Worm (Caenorhabditis elegans): Measurements from ENCODE around the gene str-37.

The str-37 gene

DNA sequence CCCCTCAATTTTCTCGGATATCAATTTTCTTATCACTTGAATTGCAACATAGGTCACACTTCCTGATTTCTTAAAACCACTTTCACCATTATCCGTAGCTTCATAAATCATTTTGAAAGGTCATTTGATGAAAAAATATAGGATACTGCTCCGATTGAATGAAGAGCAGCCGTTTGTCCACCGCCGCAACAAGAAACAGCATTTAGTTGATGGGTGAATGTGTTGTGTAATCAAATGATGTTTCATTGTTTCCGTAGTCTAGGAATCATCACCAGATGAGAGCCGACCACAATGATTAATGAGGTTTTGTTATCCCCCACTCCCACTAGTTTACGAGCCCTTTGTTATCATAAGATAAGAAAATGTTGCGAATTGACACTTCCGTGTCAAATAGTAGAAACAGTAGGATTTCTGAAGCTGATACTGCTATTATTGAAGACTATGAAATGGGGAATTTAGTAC, 18.3 kb downstream of the str-37 start, which contains the start of gene twk-43:
Gene twk-43 (plus strand): TSS at position 412 of the 462 bp plus-strand sequence.
- TF ChIP-seq ztf-23 (GFP tag; IDR thresholded peaks at IDR 0.05): no peak
- no peak for TF ChIP-seq med-1 (GFP tag; optimal IDR thresholded peaks at IDR 0.05; ENCODE audit: insufficient read depth)
- no peak for TF ChIP-seq cog-1 (tag; optimal IDR thresholded peaks at IDR 0.05)
- TF ChIP-seq tab-1 (GFP tag; IDR thresholded peaks at IDR 0.05): no peak
- TF ChIP-seq ztf-29 (GFP tag; IDR thresholded peaks at IDR 0.05): no peak
- no peak for TF ChIP-seq T22C8.4 (GFP tag; IDR thresholded peaks at IDR 0.05)
- no peak for TF ChIP-seq klf-2 (GFP tag; conservative IDR thresholded peaks at IDR 0.05)
- no peak for TF ChIP-seq ref-1 (GFP tag; conservative IDR thresholded peaks at IDR 0.05)
- no peak for TF ChIP-seq flt-1 (GFP tag; IDR thresholded peaks at IDR 0.05)

DNA sequence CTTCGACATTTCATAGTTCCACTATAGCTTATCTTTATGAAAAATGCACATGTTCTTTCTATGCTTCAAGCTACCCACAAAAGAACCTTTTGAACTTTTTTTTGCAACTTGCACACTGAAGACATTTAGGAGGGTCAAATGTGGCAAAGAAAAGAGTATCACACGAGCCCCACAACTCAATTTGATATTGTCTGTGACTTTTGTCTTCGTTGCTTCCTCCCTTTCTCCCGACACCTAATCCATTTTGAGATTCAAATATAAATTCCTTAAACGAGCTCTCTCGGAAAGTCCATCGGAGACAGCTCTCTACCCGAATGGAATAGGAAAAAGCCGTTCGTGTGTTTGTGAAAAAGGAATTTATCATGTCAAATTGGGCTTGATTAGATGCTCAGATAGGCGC, 22.7 kb downstream of the str-37 start:
- TF ChIP-seq ztf-23 (GFP tag; IDR thresholded peaks at IDR 0.05) (no peak), ref-1 (GFP tag; conservative IDR thresholded peaks at IDR 0.05) (no peak), ztf-29 (GFP tag; IDR thresholded peaks at IDR 0.05) (no peak)

DNA sequence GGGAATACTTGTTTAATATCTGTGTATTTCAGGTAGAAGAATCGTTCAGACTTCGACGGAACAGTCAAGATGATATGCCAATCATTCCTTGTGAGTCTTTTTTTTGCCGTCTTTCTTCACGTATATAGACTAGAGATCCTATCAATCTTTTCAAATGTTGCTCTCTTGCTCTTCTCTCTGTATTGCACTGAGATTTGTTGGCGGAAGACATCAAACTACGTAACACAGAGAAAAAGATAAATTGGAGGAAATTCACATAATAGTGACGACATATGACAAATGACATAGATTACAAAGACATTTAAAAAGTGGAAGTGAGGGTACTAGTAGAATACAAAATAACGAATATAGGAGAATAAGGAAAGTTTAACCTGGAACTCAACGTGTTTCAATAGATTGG, 24.2 kb downstream of the str-37 start:
- TF ChIP-seq klf-2 (GFP tag; conservative IDR thresholded peaks at IDR 0.05) (no peak), ztf-29 (GFP tag; IDR thresholded peaks at IDR 0.05) (no peak), ref-1 (GFP tag; conservative IDR thresholded peaks at IDR 0.05) (no peak)

DNA sequence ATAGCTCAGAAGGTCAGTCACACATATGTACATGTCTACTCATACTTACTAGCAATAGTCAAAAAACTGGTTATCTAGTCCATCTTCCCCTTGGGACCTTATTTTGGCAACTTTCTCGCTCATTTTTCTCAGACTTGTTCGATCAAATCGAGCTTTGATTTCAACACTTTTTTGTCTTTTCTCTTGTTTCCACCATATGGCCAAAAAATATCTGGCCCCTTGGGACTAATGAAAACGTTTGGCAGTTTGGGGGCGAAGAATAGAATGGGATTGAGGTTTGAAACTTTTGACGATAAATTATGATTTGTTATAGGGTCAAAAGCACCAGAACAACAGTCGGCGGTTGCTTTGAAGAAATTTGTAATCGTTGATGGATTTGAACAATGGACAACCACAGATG, 24.9 kb downstream of the str-37 start:
- TF ChIP-seq cog-1 (tag; optimal IDR thresholded peaks at IDR 0.05) (no peak), T22C8.4 (GFP tag; IDR thresholded peaks at IDR 0.05) (no peak), flt-1 (GFP tag; IDR thresholded peaks at IDR 0.05) (no peak)

ce11 chrV:13356210-13356609, 28.6 kb downstream of the str-37 start:
- TF ChIP-seq tab-1 (GFP tag; IDR thresholded peaks at IDR 0.05) (no peak), med-1 (GFP tag; optimal IDR thresholded peaks at IDR 0.05; ENCODE audit: insufficient read depth) (no peak), T22C8.4 (GFP tag; IDR thresholded peaks at IDR 0.05) (no peak), ztf-23 (GFP tag; IDR thresholded peaks at IDR 0.05) (no peak), cog-1 (tag; optimal IDR thresholded peaks at IDR 0.05) (no peak), flt-1 (GFP tag; IDR thresholded peaks at IDR 0.05) (no peak), klf-2 (GFP tag; conservative IDR thresholded peaks at IDR 0.05) (no peak), ref-1 (GFP tag; conservative IDR thresholded peaks at IDR 0.05) (no peak), ztf-29 (GFP tag; IDR thresholded peaks at IDR 0.05) (no peak)

- TF ChIP-seq cog-1 (tag; optimal IDR thresholded peaks at IDR 0.05) (no peak), klf-2 (GFP tag; conservative IDR thresholded peaks at IDR 0.05) (no peak), ztf-23 (GFP tag; IDR thresholded peaks at IDR 0.05) (no peak), flt-1 (GFP tag; IDR thresholded peaks at IDR 0.05) (no peak), tab-1 (GFP tag; IDR thresholded peaks at IDR 0.05) (no peak), ztf-29 (GFP tag; IDR thresholded peaks at IDR 0.05) (no peak), ref-1 (GFP tag; conservative IDR thresholded peaks at IDR 0.05) (no peak), T22C8.4 (GFP tag; IDR thresholded peaks at IDR 0.05) (no peak), med-1 (GFP tag; optimal IDR thresholded peaks at IDR 0.05; ENCODE audit: insufficient read depth) (no peak)
Observed at ce11 chrV:13357652-13358281, 30.2 kb downstream of the str-37 start, which contains the start of gene F32H5.1. TSS of gene F32H5.1 (minus strand) at chrV:13358037.

- no peak for TF ChIP-seq ref-1 (GFP tag; conservative IDR thresholded peaks at IDR 0.05)
- no peak for TF ChIP-seq med-1 (GFP tag; optimal IDR thresholded peaks at IDR 0.05; ENCODE audit: insufficient read depth)
- TF ChIP-seq ztf-29 (GFP tag; IDR thresholded peaks at IDR 0.05): no peak
- TF ChIP-seq tab-1 (GFP tag; IDR thresholded peaks at IDR 0.05): no peak
- TF ChIP-seq ztf-23 (GFP tag; IDR thresholded peaks at IDR 0.05): no peak
Observed at ce11 chrV:13358823-13359592, 31.4 kb downstream of the str-37 start, which contains the start of gene F32H5.3. TSS of gene F32H5.3 (plus strand) at chrV:13359335.

ce11 chrV:13360254-13360653, 32.7 kb downstream of the str-37 start, which contains the start of gene F32H5.4:
TSS of gene F32H5.4 (plus strand) at chrV:13360554.
- TF ChIP-seq T22C8.4 (GFP tag; IDR thresholded peaks at IDR 0.05) (no peak), cog-1 (tag; optimal IDR thresholded peaks at IDR 0.05) (no peak), ztf-23 (GFP tag; IDR thresholded peaks at IDR 0.05) (no peak), tab-1 (GFP tag; IDR thresholded peaks at IDR 0.05) (no peak), flt-1 (GFP tag; IDR thresholded peaks at IDR 0.05) (no peak), ref-1 (GFP tag; conservative IDR thresholded peaks at IDR 0.05) (no peak), ztf-29 (GFP tag; IDR thresholded peaks at IDR 0.05) (no peak), klf-2 (GFP tag; conservative IDR thresholded peaks at IDR 0.05) (no peak), med-1 (GFP tag; optimal IDR thresholded peaks at IDR 0.05; ENCODE audit: insufficient read depth) (no peak)

DNA sequence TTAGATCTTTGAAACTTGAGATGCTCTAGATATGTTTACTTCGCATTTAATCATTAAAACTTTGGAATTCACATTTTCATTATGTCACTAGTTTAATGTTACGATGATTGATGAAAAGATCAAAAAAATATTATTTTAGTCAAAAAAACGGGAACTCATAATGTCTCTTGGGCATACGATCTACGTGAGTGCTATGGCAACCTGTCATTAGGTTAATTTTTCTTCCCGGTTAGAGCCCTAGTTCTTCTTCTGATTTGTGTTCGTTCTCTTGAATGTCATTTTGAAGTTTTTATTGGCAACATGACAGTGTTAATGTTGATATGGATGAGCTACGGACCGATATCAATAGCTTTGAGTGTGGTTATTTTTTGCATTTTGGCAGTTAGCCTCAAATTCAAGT, 35.9 kb downstream of the str-37 start, which contains the start of gene srg-46:
Gene srg-46 (plus strand): TSS at position 301 of the 400 bp plus-strand sequence.
- TF ChIP-seq tab-1 (GFP tag; IDR thresholded peaks at IDR 0.05) (no peak), T22C8.4 (GFP tag; IDR thresholded peaks at IDR 0.05) (no peak), ref-1 (GFP tag; conservative IDR thresholded peaks at IDR 0.05) (no peak), klf-2 (GFP tag; conservative IDR thresholded peaks at IDR 0.05) (no peak), flt-1 (GFP tag; IDR thresholded peaks at IDR 0.05) (no peak)

- TF ChIP-seq T22C8.4 (GFP tag; IDR thresholded peaks at IDR 0.05): no peak
- no peak for TF ChIP-seq ztf-29 (GFP tag; IDR thresholded peaks at IDR 0.05)
- TF ChIP-seq flt-1 (GFP tag; IDR thresholded peaks at IDR 0.05): no peak
- TF ChIP-seq klf-2 (GFP tag; conservative IDR thresholded peaks at IDR 0.05): no peak
- no peak for TF ChIP-seq cog-1 (tag; optimal IDR thresholded peaks at IDR 0.05)
- TF ChIP-seq med-1 (GFP tag; optimal IDR thresholded peaks at IDR 0.05; ENCODE audit: insufficient read depth): no peak
- TF ChIP-seq ztf-23 (GFP tag; IDR thresholded peaks at IDR 0.05): no peak
- TF ChIP-seq tab-1 (GFP tag; IDR thresholded peaks at IDR 0.05): no peak
- TF ChIP-seq ref-1 (GFP tag; conservative IDR thresholded peaks at IDR 0.05): no peak
Observed at ce11 chrV:13364227-13364626, 36.7 kb downstream of the str-37 start.

Measured in whole organism, midembryonic.